Fruit fly (Drosophila melanogaster): ENCODE measurements around the gene Dref.

The Dref gene

dm6 chr2L:10009800-10010658 lies 43.0 kb upstream of the Dref start:
- TF ChIP-seq vnd (GFP tag; IDR thresholded peaks at IDR 0.05; ENCODE audit: partially characterized antibody) (no peak), CG8281 (tag; optimal IDR thresholded peaks at IDR 0.05) (peak; percentile 88), CG11560 (tag; IDR thresholded peaks at IDR 0.05) (peak; percentile 89), run (tag; optimal IDR thresholded peaks at IDR 0.05) (peak; percentile 89), Ravus (GFP tag; IDR thresholded peaks at IDR 0.05) (peak; percentile 92), stwl (tag; optimal IDR thresholded peaks at IDR 0.05) (peak; percentile 34), otp (GFP tag; IDR thresholded peaks at IDR 0.05) (peak; percentile 98), TFAM (GFP tag; optimal IDR thresholded peaks at IDR 0.05) (peak; percentile 74), bowl (GFP tag; IDR thresholded peaks at IDR 0.05) (peak; percentile 92), CG34224 (GFP tag; IDR thresholded peaks at IDR 0.05; ENCODE audit: partially characterized antibody) (no peak), luna (GFP tag; optimal IDR thresholded peaks at IDR 0.05) (peak; percentile 96), CG6689 (GFP tag; IDR thresholded peaks at IDR 0.05) (peak; percentile 94), CG30020 (tag; optimal IDR thresholded peaks at IDR 0.05) (peak; percentile 76), CG10431 (GFP tag; optimal IDR thresholded peaks at IDR 0.05) (peak; percentile 99), ase (GFP tag; IDR thresholded peaks at IDR 0.05) (peak; percentile 97), gce (GFP tag; IDR thresholded peaks at IDR 0.05) (peak; percentile 95), sug (tag; optimal IDR thresholded peaks at IDR 0.05) (peak; percentile 94), chif (GFP tag; optimal IDR thresholded peaks at IDR 0.05) (peak; percentile 97 to 98), Hr39 (optimal IDR thresholded peaks at IDR 0.05) (no peak), CG6272 (GFP tag; IDR thresholded peaks at IDR 0.05) (peak; percentile 94), NFAT (GFP tag; IDR thresholded peaks at IDR 0.05) (peak; percentile 98), CTCF (GFP tag; optimal IDR thresholded peaks at IDR 0.05) (peak; percentile 49), CG15601 (tag; optimal IDR thresholded peaks at IDR 0.05) (peak; percentile 92), lola (GFP tag; optimal IDR thresholded peaks at IDR 0.05) (peak in 1 of 3 experiments; percentile 90), nmo (GFP tag; optimal IDR thresholded peaks at IDR 0.05) (peak; percentile 95), CG10462 (GFP tag; optimal IDR thresholded peaks at IDR 0.05) (peak; percentile 95), dpn (GFP tag; optimal IDR thresholded peaks at IDR 0.05) (peak; percentile 98 to 99), gfzf (GFP tag; optimal IDR thresholded peaks at IDR 0.05) (peak; percentile 16), Scr (GFP tag; IDR thresholded peaks at IDR 0.05; ENCODE audit: partially characterized antibody) (no peak), CG6654 (GFP tag; optimal IDR thresholded peaks at IDR 0.05) (peak; percentile 88), org-1 (GFP tag; optimal IDR thresholded peaks at IDR 0.05) (peak; percentile 95), CG10543 (GFP tag; optimal IDR thresholded peaks at IDR 0.05) (peak; percentile 92), inv (GFP tag; IDR thresholded peaks at IDR 0.05; ENCODE audit: partially characterized antibody) (no peak; the same call in 1 of the 2 replicates), Dad (GFP tag; optimal IDR thresholded peaks at IDR 0.05) (peak; percentile 97), fd96Cb (tag; optimal IDR thresholded peaks at IDR 0.05) (peak; percentile 96), psq (GFP tag; optimal IDR thresholded peaks at IDR 0.05) (peak; percentile 82), chn (GFP tag; optimal IDR thresholded peaks at IDR 0.05) (peak; percentile 98), crc (GFP tag; optimal IDR thresholded peaks at IDR 0.05) (peak; percentile 98), CG7839 (tag; optimal IDR thresholded peaks at IDR 0.05) (peak; percentile 97), cwo (GFP tag; optimal IDR thresholded peaks at IDR 0.05) (peak; percentile 94), CG4282 (GFP tag; optimal IDR thresholded peaks at IDR 0.05) (peak; percentile 94), mam (GFP tag; optimal IDR thresholded peaks at IDR 0.05) (peak; percentile 99), Xrp1 (GFP tag; IDR thresholded peaks at IDR 0.05) (peak; percentile 98), scrt (GFP tag; optimal IDR thresholded peaks at IDR 0.05) (peak; percentile 91), bab2 (GFP tag; optimal IDR thresholded peaks at IDR 0.05) (peak; percentile 99), usp (GFP tag; optimal IDR thresholded peaks at IDR 0.05) (no peak), D19B (GFP tag; optimal IDR thresholded peaks at IDR 0.05) (peak; percentile 91), shn (GFP tag; optimal IDR thresholded peaks at IDR 0.05) (peak; percentile 98), Lhr (GFP tag; optimal IDR thresholded peaks at IDR 0.05) (peak; percentile 79)

Measured in whole organism, embryonic.